Worm (Caenorhabditis elegans): ENCODE data around the gene dct-16.

The dct-16 gene

ce11 chrV:20489102-20489501, 9.8 kb downstream of the dct-16 start, which contains the start of gene srbc-78:
srbc-78 (minus strand) TSS chrV:20489202.
- TF ChIP-seq drap-1 (GFP tag; optimal IDR thresholded peaks at IDR 0.05) (no peak), mab-5 (tag; optimal IDR thresholded peaks at IDR 0.05) (no peak), sptf-1 (tag; optimal IDR thresholded peaks at IDR 0.05) (no peak)

DNA sequence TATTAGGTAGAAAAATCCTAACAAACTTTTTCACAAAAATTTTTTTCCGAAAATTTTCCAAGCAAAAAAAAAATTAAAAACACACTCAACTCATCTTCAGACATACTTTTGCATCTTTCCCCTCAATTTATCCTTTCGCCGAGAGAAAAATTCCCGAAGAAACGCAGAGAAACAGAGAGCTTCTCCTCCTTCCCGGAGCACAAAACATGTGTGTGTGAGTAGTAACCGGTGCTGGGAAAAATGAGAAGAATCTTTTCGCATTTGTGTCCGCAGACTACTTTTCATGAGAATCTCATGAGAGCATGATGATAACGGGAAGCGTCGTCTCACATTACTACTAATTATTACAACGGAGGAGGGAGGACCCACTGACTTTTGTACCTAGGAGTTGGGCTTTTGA, 12.3 kb downstream of the dct-16 start:
- TF ChIP-seq nhr-28 (tag; optimal IDR thresholded peaks at IDR 0.05): no peak
- peak; percentile 7 for TF ChIP-seq unc-120 (tag; optimal IDR thresholded peaks at IDR 0.05; ENCODE audit: poor library complexity, severe bottlenecking)
- TF ChIP-seq ces-1 (GFP tag; optimal IDR thresholded peaks at IDR 0.05): peak; percentile 34
- TF ChIP-seq blmp-1 (tag; optimal IDR thresholded peaks at IDR 0.05): no peak
- peak; percentile 7 for TF ChIP-seq hlh-1 (tag; optimal IDR thresholded peaks at IDR 0.05)
- TF ChIP-seq elt-1 (tag; optimal IDR thresholded peaks at IDR 0.05; ENCODE audit: borderline replicate concordance, insufficient read depth): no peak

DNA sequence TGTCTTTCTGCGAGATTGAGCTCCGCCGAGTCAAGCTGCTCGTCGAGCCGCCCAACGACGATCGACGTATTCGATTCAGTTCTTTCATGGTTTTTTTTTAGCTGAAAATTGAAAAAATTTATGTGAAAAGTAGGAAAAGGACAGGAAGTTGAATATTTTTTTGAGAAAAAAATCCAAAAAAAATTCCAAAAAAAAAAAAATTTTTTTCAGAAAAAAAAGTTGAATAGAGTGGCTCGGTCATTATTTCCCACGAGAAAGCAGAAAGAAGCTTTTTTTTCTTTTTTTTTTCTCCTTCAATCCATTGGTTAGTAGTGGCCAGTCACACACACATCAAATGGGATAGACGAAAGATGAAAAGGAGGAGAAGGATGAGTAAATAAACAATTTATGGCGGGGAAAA, 13.6 kb downstream of the dct-16 start, which contains the start of gene dhcr-7:
TSS of gene dhcr-7 (minus strand) at position 101 of the 400 bp plus-strand sequence.
- TF ChIP-seq sem-2 (GFP tag; optimal IDR thresholded peaks at IDR 0.05): no peak
- no peak for TF ChIP-seq lin-13 (tag; optimal IDR thresholded peaks at IDR 0.05)
- TF ChIP-seq sptf-1 (tag; optimal IDR thresholded peaks at IDR 0.05): no peak
- no peak for TF ChIP-seq hlh-1 (tag; optimal IDR thresholded peaks at IDR 0.05)
- no peak for TF ChIP-seq nhr-237 (tag; optimal IDR thresholded peaks at IDR 0.05)
- no peak for TF ChIP-seq lsy-2 (tag; optimal IDR thresholded peaks at IDR 0.05)
- no peak for TF ChIP-seq ceh-39 (tag; optimal IDR thresholded peaks at IDR 0.05)
- no peak for TF ChIP-seq flh-1 (GFP tag; optimal IDR thresholded peaks at IDR 0.05)
- TF ChIP-seq lin-32 (GFP tag; optimal IDR thresholded peaks at IDR 0.05): no peak
- no peak for TF ChIP-seq zip-8 (tag; optimal IDR thresholded peaks at IDR 0.05)
- TF ChIP-seq elt-3 (tag; optimal IDR thresholded peaks at IDR 0.05): no peak
- TF ChIP-seq ceh-43 (GFP tag; optimal IDR thresholded peaks at IDR 0.05): no peak
- no peak for TF ChIP-seq blmp-1 (tag; optimal IDR thresholded peaks at IDR 0.05)
- no peak for TF ChIP-seq unc-120 (tag; optimal IDR thresholded peaks at IDR 0.05; ENCODE audit: poor library complexity, severe bottlenecking)
- no peak for TF ChIP-seq unc-62 (GFP tag; optimal IDR thresholded peaks at IDR 0.05)

ce11 chrV:20480790-20481189, 18.1 kb downstream of the dct-16 start:
- TF ChIP-seq flh-1 (GFP tag; optimal IDR thresholded peaks at IDR 0.05): no peak
- no peak for TF ChIP-seq unc-120 (tag; optimal IDR thresholded peaks at IDR 0.05; ENCODE audit: poor library complexity, severe bottlenecking)
- no peak for TF ChIP-seq cnd-1 (tag; optimal IDR thresholded peaks at IDR 0.05)
- no peak for TF ChIP-seq nhr-2 (tag; optimal IDR thresholded peaks at IDR 0.05)
- no peak for TF ChIP-seq unc-39 (tag; optimal IDR thresholded peaks at IDR 0.05)
- no peak for TF ChIP-seq sem-2 (GFP tag; optimal IDR thresholded peaks at IDR 0.05)
- TF ChIP-seq mab-5 (tag; optimal IDR thresholded peaks at IDR 0.05): no peak
- no peak for TF ChIP-seq tbx-8 (GFP tag; optimal IDR thresholded peaks at IDR 0.05)
- no peak for TF ChIP-seq nhr-12 (tag; optimal IDR thresholded peaks at IDR 0.05)
- TF ChIP-seq ztf-11 (tag; optimal IDR thresholded peaks at IDR 0.05): no peak
- no peak for TF ChIP-seq ces-1 (GFP tag; optimal IDR thresholded peaks at IDR 0.05)
- TF ChIP-seq mep-1 (tag; optimal IDR thresholded peaks at IDR 0.05): no peak
- no peak for TF ChIP-seq zip-8 (tag; optimal IDR thresholded peaks at IDR 0.05)
- no peak for TF ChIP-seq sptf-1 (tag; optimal IDR thresholded peaks at IDR 0.05)
- no peak for TF ChIP-seq mls-2 (tag; optimal IDR thresholded peaks at IDR 0.05)
- no peak for TF ChIP-seq nhr-76 (tag; optimal IDR thresholded peaks at IDR 0.05)

ce11 chrV:20479013-20479739, 19.7 kb downstream of the dct-16 start, which contains the start of the genes calf-1 and rpl-2:
calf-1 (minus strand) TSS chrV:20479089.
rpl-2 (plus strand) TSS chrV:20479689.
- TF ChIP-seq ceh-39 (tag; optimal IDR thresholded peaks at IDR 0.05) (no peak), zip-8 (tag; optimal IDR thresholded peaks at IDR 0.05) (no peak), nhr-12 (tag; optimal IDR thresholded peaks at IDR 0.05) (no peak), lin-32 (GFP tag; optimal IDR thresholded peaks at IDR 0.05) (no peak), elt-3 (tag; optimal IDR thresholded peaks at IDR 0.05) (no peak), ces-1 (GFP tag; optimal IDR thresholded peaks at IDR 0.05) (peak; percentile 91), snpc-4 (tag; optimal IDR thresholded peaks at IDR 0.05) (no peak), nhr-28 (tag; optimal IDR thresholded peaks at IDR 0.05) (no peak), sptf-1 (tag; optimal IDR thresholded peaks at IDR 0.05) (peak; percentile 16), mls-2 (tag; optimal IDR thresholded peaks at IDR 0.05) (no peak), unc-62 (GFP tag; optimal IDR thresholded peaks at IDR 0.05) (no peak), mab-5 (tag; optimal IDR thresholded peaks at IDR 0.05) (no peak), unc-120 (tag; optimal IDR thresholded peaks at IDR 0.05; ENCODE audit: poor library complexity, severe bottlenecking) (no peak), nhr-76 (tag; optimal IDR thresholded peaks at IDR 0.05) (no peak), bed-3 (GFP tag; optimal IDR thresholded peaks at IDR 0.05) (no peak), sem-2 (GFP tag; optimal IDR thresholded peaks at IDR 0.05) (no peak), blmp-1 (tag; optimal IDR thresholded peaks at IDR 0.05) (no peak), elt-1 (tag; optimal IDR thresholded peaks at IDR 0.05; ENCODE audit: borderline replicate concordance, insufficient read depth) (no peak), lin-13 (tag; optimal IDR thresholded peaks at IDR 0.05) (peak; percentile 58), ceh-43 (GFP tag; optimal IDR thresholded peaks at IDR 0.05) (no peak), M03D4.4 (tag; optimal IDR thresholded peaks at IDR 0.05) (no peak), tbx-8 (GFP tag; optimal IDR thresholded peaks at IDR 0.05) (no peak), mep-1 (tag; optimal IDR thresholded peaks at IDR 0.05) (peak; percentile 82), ztf-11 (tag; optimal IDR thresholded peaks at IDR 0.05) (no peak), nhr-237 (tag; optimal IDR thresholded peaks at IDR 0.05) (peak; percentile 31), cnd-1 (tag; optimal IDR thresholded peaks at IDR 0.05) (no peak), ceh-83 (GFP tag; optimal IDR thresholded peaks at IDR 0.05) (no peak), unc-39 (tag; optimal IDR thresholded peaks at IDR 0.05) (no peak), hlh-1 (tag; optimal IDR thresholded peaks at IDR 0.05) (peak; percentile 70), ham-2 (GFP tag; optimal IDR thresholded peaks at IDR 0.05) (peak; percentile 5), lsy-2 (tag; optimal IDR thresholded peaks at IDR 0.05) (peak; percentile 71), pha-4 (tag; optimal IDR thresholded peaks at IDR 0.05) (no peak), flh-1 (GFP tag; optimal IDR thresholded peaks at IDR 0.05) (no peak), nhr-2 (tag; optimal IDR thresholded peaks at IDR 0.05) (no peak), drap-1 (GFP tag; optimal IDR thresholded peaks at IDR 0.05) (peak; percentile 19)

All from whole organism, mixed stage, embryonic.